Worm (Caenorhabditis elegans) whole organism, L4 larva: ENCODE measurements around the gene T08D10.4.

ENCODE experiments used
- F26F4.8 ChIP-seq: fragments of 200-800 bp; sonication (Bioruptor generic); conservative IDR thresholded peaks from 2 replicates; pipeline ENCODE4 v1.3.6; 2022; ENCODE audit warnings: missing genetic modification characterization, missing compliant biosample characterization
- F44E2.7 ChIP-seq: fragments of 200-800 bp; sonication (Bioruptor generic); IDR thresholded peaks from 2 replicates; pipeline ENCODE4 v2.1.2; 2022; ENCODE audit warnings: missing genetic modification characterization, missing compliant biosample characterization
- T20F7.1 ChIP-seq: fragments of 200-800 bp; sonication (Bioruptor generic); optimal IDR thresholded peaks from 2 replicates; lab custom pipeline; 2018; ENCODE audit warnings: mild to moderate bottlenecking, missing genetic modification characterization, missing compliant biosample characterization
- Y5F2A.4 ChIP-seq: fragments of 200-800 bp; sonication (Bioruptor generic); optimal IDR thresholded peaks from 2 replicates; lab custom pipeline; 2018; ENCODE audit warnings: mild to moderate bottlenecking, missing genetic modification characterization, missing compliant biosample characterization
- Y75B8A.6 ChIP-seq: fragments of 200-800 bp; sonication (Bioruptor generic); IDR thresholded peaks from 2 replicates; pipeline ENCODE4 v1.3.6; 2022; ENCODE audit warnings: missing genetic modification reagents, missing genetic modification characterization, missing compliant biosample characterization
- ZK546.5 ChIP-seq, 2 experiments: sonication (generic microtip); optimal IDR thresholded peaks; 2 replicates each; lab custom pipeline; 2017; ENCODE audit warnings: missing biosample characterization in 2 of 2, missing genetic modification characterization in 2 of 2
- aha-1 ChIP-seq: fragments of 150-350 bp; peaks from one replicate; lab custom pipeline; 2014; ENCODE audit warnings: missing biosample characterization, missing genetic modification characterization
- aly-2 ChIP-seq: sonication (generic microtip); optimal IDR thresholded peaks from 2 replicates; lab custom pipeline; 2018; ENCODE audit warnings: missing biosample characterization, missing genetic modification characterization
- ama-1 ChIP-seq: fragments of 150-350 bp; optimal IDR thresholded peaks from 2 replicates; lab custom pipeline; 2014; ENCODE audit warnings: inconsistent platforms, mixed read lengths
- ceh-28 ChIP-seq: fragments of 150-350 bp; optimal IDR thresholded peaks from 2 replicates; lab custom pipeline; 2014; ENCODE audit warnings: missing biosample characterization, missing genetic modification reagents, missing genetic modification characterization
- dmd-9 ChIP-seq: fragments of 200-800 bp; sonication (Bioruptor generic); IDR thresholded peaks from 2 replicates; pipeline ENCODE4 v1.3.6; 2022; ENCODE audit warnings: missing genetic modification reagents, missing genetic modification characterization, missing compliant biosample characterization
- dve-1 ChIP-seq: sonication (generic microtip); optimal IDR thresholded peaks from 2 replicates; lab custom pipeline; 2017; ENCODE audit warnings: antibody characterized with exemption, mild to moderate bottlenecking, missing genetic modification characterization, missing compliant biosample characterization; ENCODE audit not compliant: insufficient read depth
- fkh-10 ChIP-seq: fragments of 150-350 bp; optimal IDR thresholded peaks from 2 replicates; lab custom pipeline; 2014; ENCODE audit warnings: missing biosample characterization, missing genetic modification reagents, missing genetic modification characterization
- hif-1 ChIP-seq, 2 experiments: sonication (generic microtip); optimal IDR thresholded peaks; 2 replicates each; lab custom pipeline; 2016 to 2017; ENCODE audit warnings: missing compliant biosample characterization in 2 of 2, missing genetic modification characterization in 2 of 2, missing genetic modification reagents in 2 of 2, missing genotype in 2 of 2, mild to moderate bottlenecking in 1 of 2
- hlh-11 ChIP-seq: fragments of 200-800 bp; sonication (Bioruptor generic); optimal IDR thresholded peaks from 2 replicates; lab custom pipeline; 2018; ENCODE audit warnings: mild to moderate bottlenecking, missing genetic modification characterization, missing compliant biosample characterization
- hlh-30 ChIP-seq: sonication (generic microtip); optimal IDR thresholded peaks from 2 replicates; lab custom pipeline; 2017; ENCODE audit warnings: antibody characterized with exemption, mild to moderate bottlenecking, missing genetic modification characterization, missing compliant biosample characterization; ENCODE audit not compliant: insufficient read depth
- lim-7 ChIP-seq: fragments of 200-800 bp; sonication (Bioruptor generic); IDR thresholded peaks from 2 replicates; pipeline ENCODE4 v1.3.6; 2022; ENCODE audit warnings: missing genetic modification characterization, missing compliant biosample characterization
- lin-1 ChIP-seq: fragments of 200-800 bp; sonication (Bioruptor generic); IDR thresholded peaks from 2 replicates; pipeline ENCODE4 v1.3.6; 2022; ENCODE audit warnings: missing genetic modification reagents, missing genetic modification characterization, missing compliant biosample characterization
- lin-29 ChIP-seq: fragments of 200-800 bp; sonication (Bioruptor generic); IDR thresholded peaks from 2 replicates; pipeline ENCODE4 v1.3.6; 2022; ENCODE audit warnings: missing genetic modification reagents, missing genetic modification characterization, missing compliant biosample characterization
- lir-3 ChIP-seq: sonication (generic microtip); optimal IDR thresholded peaks from 2 replicates; lab custom pipeline; 2016; ENCODE audit warnings: mild to moderate bottlenecking, missing genetic modification characterization, missing compliant biosample characterization
- mdl-1 ChIP-seq, 2 experiments: fragments of 150-350 bp in 1 of 2; sonication (generic microtip) in 1 of 2; optimal IDR thresholded peaks; 2 replicates each; lab custom pipeline; 2014 to 2017; ENCODE audit warnings: missing biosample characterization in 2 of 2, missing genetic modification characterization in 2 of 2
- mdt-29 ChIP-seq: fragments of 200-800 bp; sonication (Bioruptor generic); IDR thresholded peaks from 2 replicates; pipeline ENCODE4 v1.3.6; 2022; ENCODE audit warnings: missing genetic modification reagents, missing genetic modification characterization, missing compliant biosample characterization
- mxl-2 ChIP-seq: fragments of 200-800 bp; sonication (Bioruptor generic); conservative IDR thresholded peaks from 2 replicates; pipeline ENCODE4 v1.3.6; 2022; ENCODE audit warnings: missing genetic modification reagents, missing genetic modification characterization, missing compliant biosample characterization
- mxl-3 ChIP-seq: fragments of 200-800 bp; sonication (Bioruptor generic); optimal IDR thresholded peaks from 2 replicates; lab custom pipeline; 2018; ENCODE audit warnings: mild to moderate bottlenecking, missing genetic modification characterization, missing compliant biosample characterization
- nhr-10 ChIP-seq: fragments of 150-350 bp; optimal IDR thresholded peaks from 2 replicates; lab custom pipeline; 2014; ENCODE audit warnings: missing biosample characterization, missing genetic modification characterization
- nhr-111 ChIP-seq: fragments of 200-800 bp; sonication (Bioruptor generic); optimal IDR thresholded peaks from 2 replicates; lab custom pipeline; 2018; ENCODE audit warnings: mild to moderate bottlenecking, missing genetic modification characterization, missing compliant biosample characterization
- nhr-237 ChIP-seq: sonication (generic microtip); optimal IDR thresholded peaks from 2 replicates; lab custom pipeline; 2017; ENCODE audit warnings: missing biosample characterization, missing genetic modification characterization
- nhr-25 ChIP-seq: sonication (generic microtip); optimal IDR thresholded peaks from 2 replicates; lab custom pipeline; 2017; ENCODE audit warnings: missing genetic modification characterization, mild to moderate bottlenecking, missing compliant biosample characterization, antibody characterized with exemption, moderate library complexity, borderline replicate concordance; ENCODE audit not compliant: insufficient read depth
- nhr-48 ChIP-seq: sonication (generic microtip); optimal IDR thresholded peaks from 2 replicates; lab custom pipeline; 2016; ENCODE audit warnings: mild to moderate bottlenecking, missing genetic modification characterization, missing compliant biosample characterization
- nhr-76 ChIP-seq: fragments of 150-350 bp; optimal IDR thresholded peaks from 2 replicates; lab custom pipeline; 2014; ENCODE audit warnings: missing biosample characterization, missing genetic modification characterization
- pha-4 ChIP-seq, 2 experiments: fragments of 150-350 bp in 1 of 2; fragments of 200-800 bp in 1 of 2; sonication (Bioruptor generic) in 1 of 2; IDR thresholded peaks in 1 of 2; optimal IDR thresholded peaks in 1 of 2; 2 replicates each; pipeline versions ENCODE4 v1.3.6 to Lab custom; 2014 to 2022; ENCODE audit warnings: missing genetic modification characterization in 2 of 2, missing genetic modification reagents in 2 of 2, missing biosample characterization in 1 of 2, missing compliant biosample characterization in 1 of 2
- rbr-2 ChIP-seq: sonication (generic microtip); optimal IDR thresholded peaks from 2 replicates; lab custom pipeline; 2016; ENCODE audit warnings: missing genotype, missing genetic modification characterization, missing compliant biosample characterization
- snpc-1.2 ChIP-seq: fragments of 200-800 bp; sonication (Bioruptor generic); IDR thresholded peaks from 2 replicates; pipeline ENCODE4 v1.3.6; 2022; ENCODE audit warnings: missing genetic modification reagents, missing genetic modification characterization, missing compliant biosample characterization
- snpc-4 ChIP-seq: fragments of 150-350 bp; optimal IDR thresholded peaks from 2 replicates; lab custom pipeline; 2014; ENCODE audit warnings: missing biosample characterization, missing genetic modification characterization
- spr-1 ChIP-seq: sonication (generic microtip); optimal IDR thresholded peaks from 2 replicates; lab custom pipeline; 2016; ENCODE audit warnings: mild to moderate bottlenecking, missing genetic modification characterization, missing compliant biosample characterization
- spr-3 ChIP-seq: fragments of 200-800 bp; sonication (Bioruptor generic); optimal IDR thresholded peaks from 2 replicates; lab custom pipeline; 2018; ENCODE audit warnings: mild to moderate bottlenecking, missing genetic modification characterization, missing compliant biosample characterization
- tag-97 ChIP-seq: fragments of 200-800 bp; sonication (Bioruptor generic); IDR thresholded peaks from 2 replicates; pipeline ENCODE4 v1.3.6; 2022; ENCODE audit warnings: missing genetic modification characterization, missing compliant biosample characterization
- unc-62 ChIP-seq, 3 experiments: fragments of 150-350 bp in 1 of 3; sonication (generic microtip); optimal IDR thresholded peaks in 2 of 3; peaks in 1 of 3; 1 replicate in 1 of 3; 2 replicates in 2 of 3; lab custom pipeline; 2014 to 2017; ENCODE audit warnings: missing biosample characterization in 3 of 3, missing genetic modification characterization in 3 of 3, missing genetic modification reagents in 3 of 3, missing genotype in 1 of 3
- zfp-2 ChIP-seq: sonication (generic microtip); optimal IDR thresholded peaks from 2 replicates; lab custom pipeline; 2016; ENCODE audit warnings: mild to moderate bottlenecking, missing genetic modification characterization, missing compliant biosample characterization
- ztf-11 ChIP-seq: fragments of 150-350 bp; optimal IDR thresholded peaks from 2 replicates; lab custom pipeline; 2014; ENCODE audit warnings: missing biosample characterization, missing genetic modification characterization

T08D10.4 gene

DNA sequence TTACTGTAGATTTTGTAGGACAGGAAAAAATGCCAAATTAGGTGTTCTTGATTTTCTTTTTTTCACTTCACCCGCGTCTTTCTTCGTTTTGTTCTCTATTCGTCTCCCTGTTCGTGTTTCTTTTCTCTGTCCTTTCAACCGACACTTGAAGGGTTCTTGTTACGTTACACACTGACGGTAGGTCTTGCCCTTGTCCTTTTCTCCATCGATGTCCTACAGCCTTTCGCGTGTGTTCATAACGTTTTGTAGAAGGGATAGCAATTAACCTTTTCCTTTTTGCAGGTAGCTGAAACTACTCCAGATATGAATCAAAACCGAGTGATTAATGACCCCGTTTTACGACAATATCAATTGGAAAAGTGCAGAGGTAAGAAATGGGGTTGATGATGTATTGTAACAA, 29.0 kb downstream of the T08D10.4 start, which contains the start of gene F55G7.1 (continued):
- peak; percentile 30 for TF ChIP-seq nhr-10 (tag; lab: Kevin White, UChicago)
- TF ChIP-seq spr-1 (tag; lab: Kevin White, UChicago): peak; percentile 35
- no peak for TF ChIP-seq aly-2 (tag; lab: Kevin White, UChicago)
- TF ChIP-seq spr-3 (GFP tag; lab: Kevin White, UChicago): peak; percentile 58
- TF ChIP-seq hif-1 (tag; optimal IDR thresholded peaks at IDR 0.05; lab: Kevin White, UChicago): no peak
- peak; percentile 71 for TF ChIP-seq dve-1 (tag; lab: Kevin White, UChicago)
- TF ChIP-seq T20F7.1 (GFP tag; lab: Kevin White, UChicago): peak; percentile 68
- TF ChIP-seq nhr-237 (tag; lab: Kevin White, UChicago): no peak
- TF ChIP-seq Y5F2A.4 (GFP tag; lab: Kevin White, UChicago): no peak
- TF ChIP-seq rbr-2 (tag; lab: Kevin White, UChicago): peak; percentile 68
- no peak for TF ChIP-seq nhr-76 (tag; lab: Kevin White, UChicago)
- TF ChIP-seq pha-4 (GFP tag; IDR thresholded peaks at IDR 0.05; lab: Robert Waterston, UW): no peak; the same call in 1 of the 2 replicates
- TF ChIP-seq pha-4 (tag; optimal IDR thresholded peaks at IDR 0.05; lab: Kevin White, UChicago): no peak
- no peak for TF ChIP-seq snpc-4 (tag; lab: Kevin White, UChicago)
- TF ChIP-seq aha-1 (tag; lab: Kevin White, UChicago): peak; percentile 97
- TF ChIP-seq ZK546.5 (tag; optimal IDR thresholded peaks at IDR 0.05; lab: Kevin White, UChicago): no peak
- peak; percentile 6 for TF ChIP-seq hlh-30 (tag; lab: Kevin White, UChicago)
- no peak for TF ChIP-seq ama-1 (lab: Kevin White, UChicago)
- no peak for TF ChIP-seq Y75B8A.6 (GFP tag; lab: Robert Waterston, UW)
- no peak for TF ChIP-seq lin-29 (GFP tag; lab: Robert Waterston, UW)
- no peak for TF ChIP-seq ceh-28
- TF ChIP-seq nhr-48 (tag; lab: Kevin White, UChicago): peak; percentile 13
- TF ChIP-seq mxl-2 (GFP tag; lab: Robert Waterston, UW): no peak
- no peak for TF ChIP-seq zfp-2 (tag; lab: Kevin White, UChicago)
- TF ChIP-seq lir-3 (tag; lab: Kevin White, UChicago): no peak
- TF ChIP-seq mxl-3 (GFP tag; lab: Kevin White, UChicago): peak; percentile 73
- no peak for TF ChIP-seq F44E2.7 (GFP tag; lab: Robert Waterston, UW)
- no peak for TF ChIP-seq snpc-1.2 (GFP tag; lab: Robert Waterston, UW)

DNA sequence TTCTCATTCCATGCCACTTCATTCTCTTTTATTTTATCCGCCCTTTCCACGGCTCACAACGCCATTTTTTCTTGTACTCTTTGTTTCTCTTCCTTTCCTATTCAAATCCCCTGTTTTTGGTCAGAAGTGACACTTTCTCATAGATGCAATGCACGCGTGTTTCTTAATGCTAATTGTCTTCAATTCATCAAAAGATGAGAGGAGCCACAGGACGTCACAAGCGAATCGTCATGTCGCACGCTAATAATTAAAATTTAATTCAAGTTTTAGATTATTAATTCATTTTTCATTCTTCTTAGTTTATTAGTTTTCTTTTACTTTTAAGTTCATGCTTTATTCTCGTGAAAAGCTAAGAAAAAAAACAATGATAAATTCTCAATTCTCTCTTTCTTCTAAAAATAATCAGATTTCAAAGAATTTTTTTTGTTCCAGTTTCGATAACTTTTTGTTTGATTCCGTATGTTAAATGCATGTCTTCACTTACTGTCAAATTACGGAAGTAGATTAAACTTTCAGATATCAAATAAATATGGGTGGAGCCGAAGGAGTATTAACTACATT, 32.3 kb downstream of the T08D10.4 start, which contains the start of gene Y62H9A.14:
TSS of gene Y62H9A.14 (plus strand) at position 511 of the 561 bp plus-strand sequence.
- no peak for TF ChIP-seq ztf-11 (tag; lab: Kevin White, UChicago)
- no peak for TF ChIP-seq nhr-111 (GFP tag; lab: Kevin White, UChicago)
- TF ChIP-seq lin-1 (GFP tag; lab: Robert Waterston, UW): no peak
- no peak for TF ChIP-seq hlh-11 (tag; lab: Kevin White, UChicago)
- no peak for TF ChIP-seq ceh-28
- no peak for TF ChIP-seq ZK546.5 (tag; optimal IDR thresholded peaks at IDR 0.05; lab: Kevin White, UChicago)
- no peak for TF ChIP-seq mdl-1 (tag; optimal IDR thresholded peaks at IDR 0.05; lab: Kevin White, UChicago)
- TF ChIP-seq tag-97 (GFP tag; lab: Robert Waterston, UW): no peak
- no peak for TF ChIP-seq snpc-1.2 (GFP tag; lab: Robert Waterston, UW)
- TF ChIP-seq nhr-25 (tag; lab: Kevin White, UChicago): no peak
- TF ChIP-seq lim-7: no peak
- no peak for TF ChIP-seq dmd-9
- TF ChIP-seq F26F4.8 (GFP tag; lab: Robert Waterston, UW): no peak
- TF ChIP-seq mdt-29 (GFP tag; lab: Robert Waterston, UW): no peak
- TF ChIP-seq fkh-10 (GFP tag; lab: Kevin White, UChicago): no peak
- TF ChIP-seq unc-62 (GFP tag; optimal IDR thresholded peaks at IDR 0.05 in 1 of 2; lab: Kevin White, UChicago): no peak
- no peak for TF ChIP-seq unc-62 (tag; optimal IDR thresholded peaks at IDR 0.05; lab: Kevin White, UChicago)
